Fruit fly (Drosophila melanogaster) whole organism, pupa: ENCODE measurements around the gene CG31343.

Experiments used
- CG10348 ChIP-seq: fragments of 200-800 bp; sonication (Bioruptor generic); IDR thresholded peaks from 2 replicates; pipeline ENCODE4 v1.3.6; 2022; ENCODE audit warnings: missing biosample characterization, missing genetic modification characterization
- CG13204 ChIP-seq: fragments of 200-800 bp; sonication (Bioruptor generic); optimal IDR thresholded peaks from 2 replicates; lab custom pipeline; 2018; ENCODE audit warnings: missing biosample characterization, mild to moderate bottlenecking, missing genetic modification characterization, moderate library complexity
- CG17806 ChIP-seq: fragments of 200-800 bp; sonication (Bioruptor generic); optimal IDR thresholded peaks from 2 replicates; lab custom pipeline; 2018; ENCODE audit warnings: missing biosample characterization, mild to moderate bottlenecking, missing genetic modification characterization, moderate library complexity
- CG32121 ChIP-seq: fragments of 200-800 bp; sonication (Bioruptor generic); IDR thresholded peaks from 2 replicates; pipeline ENCODE4 v1.3.6; 2022; ENCODE audit warnings: missing biosample characterization, missing genetic modification characterization
- CG9948 ChIP-seq: fragments of 200-800 bp; sonication (Bioruptor generic); optimal IDR thresholded peaks from 2 replicates; lab custom pipeline; 2018; ENCODE audit warnings: missing biosample characterization, mild to moderate bottlenecking, missing genetic modification characterization, moderate library complexity
- EcR ChIP-seq: fragments of 200-800 bp; sonication (Bioruptor generic); optimal IDR thresholded peaks from 3 replicates; lab custom pipeline; 2019; ENCODE audit warnings: missing biosample characterization, missing genetic modification characterization, mild to moderate bottlenecking, moderate library complexity, missing genetic modification reagents
- Pif1A ChIP-seq: fragments of 200-800 bp; sonication (Bioruptor generic); optimal IDR thresholded peaks from 3 replicates; lab custom pipeline; 2016; ENCODE audit warnings: missing biosample characterization, missing genetic modification characterization
- Snoo ChIP-seq: fragments of 200-800 bp; sonication (Bioruptor generic); optimal IDR thresholded peaks from 3 replicates; lab custom pipeline; 2017; ENCODE audit warnings: missing biosample characterization, mild to moderate bottlenecking, missing genetic modification characterization, inconsistent platforms
- fd96Ca ChIP-seq: fragments of 200-800 bp; sonication (Bioruptor generic); IDR thresholded peaks from 3 replicates; pipeline ENCODE4 v1.3.6; 2022; ENCODE audit warnings: missing biosample characterization, missing genetic modification characterization
- gl ChIP-seq: fragments of 200-800 bp; sonication (Bioruptor generic); optimal IDR thresholded peaks from 2 replicates; lab custom pipeline; 2018; ENCODE audit warnings: missing biosample characterization, mild to moderate bottlenecking, missing genetic modification characterization
- rn ChIP-seq: fragments of 200-800 bp; sonication (Bioruptor generic); IDR thresholded peaks from 2 replicates; pipeline ENCODE4 v1.3.6; 2022; ENCODE audit warnings: missing biosample characterization, missing genetic modification characterization

dm6 chr3R:21726593-21726992, 18.5 kb upstream of the CG31343 start:
- TF ChIP-seq rn (no peak), EcR (peak; percentile 60), fd96Ca (no peak), CG9948 (no peak), CG32121 (no peak), Snoo (tag; lab: Kevin White, UChicago) (no peak), Pif1A (GFP tag; lab: Kevin White, UChicago) (no peak), CG10348 (no peak), gl (tag; lab: Kevin White, UChicago) (no peak), CG13204 (GFP tag; lab: Kevin White, UChicago) (no peak), CG17806 (tag; lab: Kevin White, UChicago) (no peak)
